Worm (Caenorhabditis elegans) whole organism, L3 larva: ENCODE results near the gene T20B12.5.

Experiments used
- R02D3.7 ChIP-seq: fragments of 150-350 bp; optimal IDR thresholded peaks from 2 replicates; lab custom pipeline; 2014; ENCODE audit warnings: missing biosample characterization, missing genetic modification characterization
- aly-2 ChIP-seq: fragments of 150-350 bp; optimal IDR thresholded peaks from 2 replicates; lab custom pipeline; 2014; ENCODE audit warnings: missing biosample characterization, missing genetic modification characterization
- ama-1 ChIP-seq: fragments of 150-350 bp; optimal IDR thresholded peaks from 2 replicates; lab custom pipeline; 2018
- ceh-16 ChIP-seq: sonication (generic microtip); optimal IDR thresholded peaks from 2 replicates; lab custom pipeline; 2017; ENCODE audit warnings: missing biosample characterization, missing genetic modification characterization
- ceh-28 ChIP-seq: fragments of 150-350 bp; optimal IDR thresholded peaks from 2 replicates; lab custom pipeline; 2014; ENCODE audit warnings: missing biosample characterization, missing genetic modification reagents, missing genetic modification characterization
- ceh-82 ChIP-seq: fragments of 150-350 bp; optimal IDR thresholded peaks from 2 replicates; lab custom pipeline; 2014; ENCODE audit warnings: missing biosample characterization, missing genetic modification characterization
- daf-12 ChIP-seq: fragments of 150-350 bp; optimal IDR thresholded peaks from 2 replicates; lab custom pipeline; 2014; ENCODE audit warnings: missing biosample characterization, missing genetic modification reagents, missing genetic modification characterization
- egl-27 ChIP-seq: sonication (generic microtip); optimal IDR thresholded peaks from 4 replicates; lab custom pipeline; 2017; ENCODE audit warnings: missing biosample characterization, missing genetic modification reagents, missing genetic modification characterization
- egl-5 ChIP-seq: fragments of 150-350 bp; optimal IDR thresholded peaks from 2 replicates; lab custom pipeline; 2017; ENCODE audit warnings: missing biosample characterization, missing genetic modification reagents, missing genetic modification characterization, inconsistent platforms
- elt-1 ChIP-seq: fragments of 150-350 bp; optimal IDR thresholded peaks from 2 replicates; lab custom pipeline; 2014; ENCODE audit warnings: missing biosample characterization, missing genetic modification characterization
- elt-2 ChIP-seq: sonication (generic microtip); optimal IDR thresholded peaks from 2 replicates; lab custom pipeline; 2016; ENCODE audit warnings: missing genetic modification reagents, mild to moderate bottlenecking, missing genetic modification characterization, missing compliant biosample characterization
- elt-3 ChIP-seq, 3 experiments: fragments of 150-350 bp in 1 of 3; sonication (generic microtip) in 2 of 3; optimal IDR thresholded peaks; 2 replicates in 2 of 3; 4 replicates in 1 of 3; lab custom pipeline; 2014 to 2017; ENCODE audit warnings: missing biosample characterization in 3 of 3, missing genetic modification characterization in 3 of 3
- eor-1 ChIP-seq, 2 experiments: fragments of 150-350 bp; optimal IDR thresholded peaks; 2 replicates each; lab custom pipeline; 2014 to 2018; ENCODE audit warnings: missing biosample characterization in 2 of 2, missing genetic modification characterization in 2 of 2
- fkh-10 ChIP-seq: sonication (generic microtip); optimal IDR thresholded peaks from 2 replicates; lab custom pipeline; 2017; ENCODE audit warnings: missing biosample characterization, missing genetic modification reagents, missing genetic modification characterization
- fkh-2 ChIP-seq: fragments of 150-350 bp; optimal IDR thresholded peaks from 2 replicates; lab custom pipeline; 2014; ENCODE audit warnings: missing biosample characterization, missing genetic modification reagents, missing genetic modification characterization
- fos-1 ChIP-seq: fragments of 150-350 bp; optimal IDR thresholded peaks from 2 replicates; lab custom pipeline; 2014; ENCODE audit warnings: missing biosample characterization, missing genetic modification characterization
- hmg-11 ChIP-seq: sonication (generic microtip); optimal IDR thresholded peaks from 2 replicates; lab custom pipeline; 2016; ENCODE audit warnings: missing genetic modification characterization, missing compliant biosample characterization
- jun-1 ChIP-seq: fragments of 150-350 bp; optimal IDR thresholded peaks from 2 replicates; lab custom pipeline; 2014; ENCODE audit warnings: missing biosample characterization, missing genetic modification reagents, missing genetic modification characterization
- lin-15B ChIP-seq: fragments of 150-350 bp; optimal IDR thresholded peaks from 2 replicates; lab custom pipeline; 2014; ENCODE audit warnings: missing biosample characterization, missing genetic modification characterization
- lin-39 ChIP-seq: fragments of 150-350 bp; optimal IDR thresholded peaks from 2 replicates; lab custom pipeline; 2018; ENCODE audit warnings: missing biosample characterization, missing genetic modification reagents, missing genetic modification characterization
- lsy-12 ChIP-seq: sonication (generic microtip); optimal IDR thresholded peaks from 2 replicates; lab custom pipeline; 2016; ENCODE audit warnings: mild to moderate bottlenecking, missing genetic modification characterization, missing compliant biosample characterization
- mdl-1 ChIP-seq: fragments of 150-350 bp; optimal IDR thresholded peaks from 2 replicates; lab custom pipeline; 2014; ENCODE audit warnings: missing biosample characterization, missing genetic modification characterization
- nfya-1 ChIP-seq: sonication (generic microtip); optimal IDR thresholded peaks from 2 replicates; lab custom pipeline; 2017; ENCODE audit warnings: missing genetic modification characterization, mild to moderate bottlenecking, missing compliant biosample characterization, antibody characterized with exemption, moderate library complexity; ENCODE audit not compliant: insufficient read depth
- nhr-11 ChIP-seq: fragments of 150-350 bp; optimal IDR thresholded peaks from 2 replicates; lab custom pipeline; 2014; ENCODE audit warnings: missing biosample characterization, missing genetic modification characterization
- nhr-23 ChIP-seq: fragments of 150-350 bp; optimal IDR thresholded peaks from 2 replicates; lab custom pipeline; 2014; ENCODE audit warnings: missing biosample characterization, missing genetic modification reagents, missing genetic modification characterization
- nhr-237 ChIP-seq: fragments of 150-350 bp; optimal IDR thresholded peaks from 2 replicates; lab custom pipeline; 2014; ENCODE audit warnings: missing biosample characterization, missing genetic modification characterization
- nhr-25 ChIP-seq: sonication (generic microtip); optimal IDR thresholded peaks from 2 replicates; lab custom pipeline; 2017; ENCODE audit warnings: missing biosample characterization, missing genetic modification characterization
- nhr-28 ChIP-seq: fragments of 150-350 bp; optimal IDR thresholded peaks from 2 replicates; lab custom pipeline; 2014; ENCODE audit warnings: missing biosample characterization, missing genetic modification characterization
- nhr-43 ChIP-seq: sonication (generic microtip); optimal IDR thresholded peaks from 2 replicates; lab custom pipeline; 2016; ENCODE audit warnings: mild to moderate bottlenecking, missing genetic modification characterization, missing compliant biosample characterization; ENCODE audit not compliant: poor library complexity, severe bottlenecking
- nhr-67 ChIP-seq: fragments of 150-350 bp; optimal IDR thresholded peaks from 2 replicates; lab custom pipeline; 2014; ENCODE audit warnings: missing biosample characterization, missing genetic modification characterization
- nhr-77 ChIP-seq: fragments of 150-350 bp; optimal IDR thresholded peaks from 2 replicates; lab custom pipeline; 2014; ENCODE audit warnings: missing biosample characterization, missing genetic modification characterization
- pha-4 ChIP-seq: fragments of 150-350 bp; optimal IDR thresholded peaks from 2 replicates; lab custom pipeline; 2014; ENCODE audit warnings: missing biosample characterization, missing genetic modification reagents, missing genetic modification characterization
- pqm-1 ChIP-seq: fragments of 150-350 bp; optimal IDR thresholded peaks from 2 replicates; lab custom pipeline; 2017; ENCODE audit warnings: missing biosample characterization, missing genetic modification characterization, inconsistent platforms
- sea-2 ChIP-seq: fragments of 150-350 bp; sonication (generic microtip); optimal IDR thresholded peaks from 4 replicates; lab custom pipeline; 2014; ENCODE audit warnings: missing biosample characterization, missing genetic modification reagents, missing genetic modification characterization
- skn-1 ChIP-seq: fragments of 150-350 bp; optimal IDR thresholded peaks from 2 replicates; lab custom pipeline; 2014; ENCODE audit warnings: missing biosample characterization, missing genetic modification characterization
- snpc-4 ChIP-seq: fragments of 150-350 bp; optimal IDR thresholded peaks from 2 replicates; lab custom pipeline; 2014; ENCODE audit warnings: missing biosample characterization, missing genetic modification characterization
- tbx-2 ChIP-seq: sonication (generic microtip); optimal IDR thresholded peaks from 2 replicates; lab custom pipeline; 2016; ENCODE audit warnings: mild to moderate bottlenecking, missing genetic modification characterization, missing compliant biosample characterization
- unc-39 ChIP-seq: sonication (generic microtip); optimal IDR thresholded peaks from 4 replicates; lab custom pipeline; 2017; ENCODE audit warnings: missing biosample characterization, missing genetic modification characterization
- unc-62 ChIP-seq: fragments of 150-350 bp; sonication (generic microtip); optimal IDR thresholded peaks from 4 replicates; lab custom pipeline; 2014; ENCODE audit warnings: missing biosample characterization, missing genetic modification reagents, missing genetic modification characterization
- zag-1 ChIP-seq: fragments of 150-350 bp; optimal IDR thresholded peaks from 2 replicates; lab custom pipeline; 2014; ENCODE audit warnings: missing biosample characterization, missing genetic modification characterization
- ztf-11 ChIP-seq: fragments of 150-350 bp; optimal IDR thresholded peaks from 2 replicates; lab custom pipeline; 2014; ENCODE audit warnings: missing biosample characterization, missing genetic modification characterization
- ztf-4 ChIP-seq: fragments of 150-350 bp; optimal IDR thresholded peaks from 2 replicates; lab custom pipeline; 2014; ENCODE audit warnings: missing biosample characterization, missing genetic modification characterization

T20B12.5 gene

DNA sequence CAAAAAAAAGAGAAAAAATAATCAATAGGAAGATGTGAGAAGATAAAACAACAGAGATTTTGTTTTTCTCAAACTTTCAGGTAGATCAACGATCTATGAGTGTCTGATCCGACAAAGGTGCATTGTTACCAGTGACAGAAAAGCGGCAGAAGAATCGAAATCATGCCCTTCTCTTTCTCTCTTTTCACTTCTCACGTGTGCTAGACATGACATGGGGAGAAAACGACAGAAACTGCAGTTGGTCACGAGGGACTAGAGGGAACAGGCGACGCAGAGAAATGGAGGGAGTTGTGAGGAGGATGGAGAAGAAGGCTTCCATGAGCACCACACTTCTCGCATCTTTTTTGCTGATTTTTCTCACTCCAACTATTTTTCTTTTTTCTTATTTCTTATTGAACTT is 31.7 kb downstream of the T20B12.5 start, which contains the start of gene F56C9.10:
Gene F56C9.10 (minus strand): TSS at position 97 of the 400 bp plus-strand sequence.
- TF ChIP-seq pqm-1 (tag; lab: Kevin White, UChicago) (peak; percentile 1), zag-1 (tag; lab: Kevin White, UChicago) (no peak), nhr-77 (no peak), fkh-2 (no peak), egl-5 (tag; lab: Kevin White, UChicago) (no peak), ceh-16 (no peak), elt-1 (no peak), tbx-2 (tag; lab: Kevin White, UChicago) (peak; percentile 33), nhr-28 (tag; lab: Kevin White, UChicago) (no peak), lin-15B (peak; percentile 82), eor-1 (tag; optimal IDR thresholded peaks at IDR 0.05; lab: Kevin White, UChicago) (no peak), aly-2 (no peak), hmg-11 (tag; lab: Kevin White, UChicago) (peak; percentile 58), ama-1 (lab: Kevin White, UChicago) (peak; percentile 80), nhr-43 (tag; lab: Kevin White, UChicago) (peak; percentile 78), nhr-67 (no peak), nhr-23 (tag; lab: Kevin White, UChicago) (peak; percentile 81), egl-27 (tag; lab: Kevin White, UChicago) (peak; percentile 44), lsy-12 (tag; lab: Kevin White, UChicago) (peak; percentile 77), elt-2 (peak; percentile 59), daf-12 (tag; lab: Kevin White, UChicago) (no peak), ztf-11 (no peak), snpc-4 (tag; lab: Kevin White, UChicago) (peak; percentile 78), nhr-25 (tag; lab: Kevin White, UChicago) (peak; percentile 72), lin-39 (peak; percentile 84), nhr-237 (tag; lab: Kevin White, UChicago) (no peak), pha-4 (peak; percentile 55), skn-1 (peak; percentile 22), nhr-11 (tag; lab: Kevin White, UChicago) (peak; percentile 92), ceh-28 (peak; percentile 44), elt-3 (tag; optimal IDR thresholded peaks at IDR 0.05; lab: Kevin White, UChicago) (no peak), unc-62 (GFP tag; lab: Kevin White, UChicago) (peak; percentile 88), jun-1 (tag; lab: Kevin White, UChicago) (peak; percentile 84), mdl-1 (peak; percentile 96), sea-2 (GFP tag; lab: Kevin White, UChicago) (no peak), unc-39 (no peak), ztf-4 (tag; lab: Kevin White, UChicago) (peak; percentile 68), R02D3.7 (peak; percentile 38), nfya-1 (tag; lab: Kevin White, UChicago) (peak; percentile 88)
- TF ChIP-seq, all 47 proteins: peak for 23

- TF ChIP-seq skn-1, result no peak
- no peak for TF ChIP-seq elt-1
- no peak for TF ChIP-seq ceh-82 (tag; lab: Kevin White, UChicago)
- no peak for TF ChIP-seq ama-1 (lab: Kevin White, UChicago)
- TF ChIP-seq egl-27 (tag; lab: Kevin White, UChicago), result no peak
- no peak for TF ChIP-seq fos-1 (tag; lab: Kevin White, UChicago)
- TF ChIP-seq nhr-25 (tag; lab: Kevin White, UChicago), result no peak
- no peak for TF ChIP-seq daf-12 (tag; lab: Kevin White, UChicago)
- TF ChIP-seq ztf-4 (tag; lab: Kevin White, UChicago), result no peak
- TF ChIP-seq fkh-2, result no peak
- TF ChIP-seq fkh-10 (GFP tag; lab: Kevin White, UChicago), result no peak
- no peak for TF ChIP-seq lin-39
Measured at ce11 chrIII:7331671-7332070, 35.2 kb downstream of the T20B12.5 start.
